Fruit fly (Drosophila melanogaster) whole organism, pupa: ENCODE data around the gene GluRIIE.

ENCODE experiments used
- CG10348 ChIP-seq: fragments of 200-800 bp; sonication (Bioruptor generic); IDR thresholded peaks from 2 replicates; pipeline ENCODE4 v1.3.6; 2022; ENCODE audit warnings: missing biosample characterization, missing genetic modification characterization
- CG12605 ChIP-seq: fragments of 200-800 bp; sonication (Bioruptor generic); IDR thresholded peaks from 2 replicates; pipeline ENCODE4 v1.3.6; 2022; ENCODE audit warnings: missing biosample characterization, missing genetic modification characterization
- CG15710 ChIP-seq: fragments of 200-800 bp; sonication (Bioruptor generic); optimal IDR thresholded peaks from 2 replicates; lab custom pipeline; 2018; ENCODE audit warnings: missing biosample characterization, mild to moderate bottlenecking, missing genetic modification characterization, moderate library complexity
- CG8301 ChIP-seq: fragments of 200-800 bp; sonication (Bioruptor generic); optimal IDR thresholded peaks from 2 replicates; lab custom pipeline; 2018; ENCODE audit warnings: missing biosample characterization, mild to moderate bottlenecking, missing genetic modification characterization
- CG9948 ChIP-seq: fragments of 200-800 bp; sonication (Bioruptor generic); optimal IDR thresholded peaks from 2 replicates; lab custom pipeline; 2018; ENCODE audit warnings: missing biosample characterization, mild to moderate bottlenecking, missing genetic modification characterization, moderate library complexity
- D1 ChIP-seq: fragments of 200-800 bp; sonication (Bioruptor generic); optimal IDR thresholded peaks from 2 replicates; lab custom pipeline; 2018; ENCODE audit warnings: missing biosample characterization, mild to moderate bottlenecking, missing genetic modification characterization, moderate library complexity
- EcR ChIP-seq: fragments of 200-800 bp; sonication (Bioruptor generic); optimal IDR thresholded peaks from 3 replicates; lab custom pipeline; 2019; ENCODE audit warnings: missing biosample characterization, missing genetic modification characterization, mild to moderate bottlenecking, moderate library complexity, missing genetic modification reagents
- Pif1A ChIP-seq: fragments of 200-800 bp; sonication (Bioruptor generic); optimal IDR thresholded peaks from 3 replicates; lab custom pipeline; 2016; ENCODE audit warnings: missing biosample characterization, missing genetic modification characterization
- Pif1B ChIP-seq: fragments of 200-800 bp; sonication (Bioruptor generic); optimal IDR thresholded peaks from 3 replicates; lab custom pipeline; 2016; ENCODE audit warnings: missing biosample characterization, missing genetic modification characterization
- gl ChIP-seq: fragments of 200-800 bp; sonication (Bioruptor generic); optimal IDR thresholded peaks from 2 replicates; lab custom pipeline; 2018; ENCODE audit warnings: missing biosample characterization, mild to moderate bottlenecking, missing genetic modification characterization

DNA sequence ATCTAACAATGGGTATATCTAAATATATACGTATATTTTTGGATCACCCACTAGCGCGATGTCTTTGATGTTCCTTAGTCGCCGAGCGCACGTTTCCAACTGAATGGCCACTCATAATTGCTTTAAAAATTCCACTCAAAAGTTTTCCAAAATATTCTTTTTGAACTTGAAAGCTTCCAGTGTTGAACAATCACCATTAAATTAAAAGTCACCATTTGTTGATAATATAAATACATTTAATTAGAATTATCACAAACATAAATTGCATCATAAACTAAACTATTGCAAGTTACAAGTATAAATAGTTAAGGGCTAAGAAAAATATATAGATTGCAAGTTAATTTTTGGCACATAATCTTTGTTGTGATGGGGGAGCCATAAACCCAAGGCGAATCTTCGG is 3.8 kb upstream of the GluRIIE start, which contains the start of gene GluRIID:
- TF ChIP-seq EcR (GFP tag; lab: Kevin White, UChicago) (no peak), CG15710 (tag; lab: Kevin White, UChicago) (no peak), gl (tag; lab: Kevin White, UChicago) (no peak), CG10348 (GFP tag; lab: Robert Waterston, UW) (no peak), Pif1A (GFP tag; lab: Kevin White, UChicago) (no peak), Pif1B (GFP tag; lab: Kevin White, UChicago) (no peak), CG8301 (tag; lab: Kevin White, UChicago) (no peak), D1 (tag; lab: Kevin White, UChicago) (no peak), CG12605 (GFP tag; lab: Robert Waterston, UW) (no peak), CG9948 (tag; lab: Kevin White, UChicago) (no peak)
